Worm (Caenorhabditis elegans) whole organism, mixed stage, embryonic: ENCODE measurements around the gene ephx-1.

ENCODE experiments used
- blmp-1 ChIP-seq: fragments of 150-350 bp; optimal IDR thresholded peaks from 2 replicates; lab custom pipeline; 2014; ENCODE audit warnings: missing biosample characterization, missing genetic modification characterization
- ceh-39 ChIP-seq: fragments of 150-350 bp; optimal IDR thresholded peaks from 2 replicates; lab custom pipeline; 2014; ENCODE audit warnings: missing biosample characterization, missing genetic modification characterization
- ceh-83 ChIP-seq: fragments of 200-800 bp; sonication (Bioruptor generic); optimal IDR thresholded peaks from 2 replicates; lab custom pipeline; 2018; ENCODE audit warnings: mild to moderate bottlenecking, missing genetic modification characterization, missing compliant biosample characterization
- ces-1 ChIP-seq: fragments of 150-350 bp; optimal IDR thresholded peaks from 2 replicates; lab custom pipeline; 2014; ENCODE audit warnings: missing biosample characterization, missing genetic modification reagents, missing genetic modification characterization
- cnd-1 ChIP-seq: fragments of 200-800 bp; sonication (Bioruptor generic); optimal IDR thresholded peaks from 2 replicates; lab custom pipeline; 2018; ENCODE audit warnings: mild to moderate bottlenecking, missing genetic modification characterization, missing compliant biosample characterization
- drap-1 ChIP-seq: fragments of 200-800 bp; sonication (Bioruptor generic); optimal IDR thresholded peaks from 3 replicates; lab custom pipeline; 2018; ENCODE audit warnings: mild to moderate bottlenecking, missing genetic modification characterization, missing compliant biosample characterization
- elt-1 ChIP-seq: sonication (generic microtip); optimal IDR thresholded peaks from 2 replicates; lab custom pipeline; 2017; ENCODE audit warnings: missing genetic modification characterization, mild to moderate bottlenecking, missing compliant biosample characterization, antibody characterized with exemption, moderate library complexity, borderline replicate concordance; ENCODE audit not compliant: insufficient read depth
- elt-3 ChIP-seq: fragments of 150-350 bp; optimal IDR thresholded peaks from 2 replicates; lab custom pipeline; 2014; ENCODE audit warnings: missing biosample characterization, missing genetic modification characterization
- flh-1 ChIP-seq: fragments of 200-800 bp; sonication (Bioruptor generic); optimal IDR thresholded peaks from 2 replicates; lab custom pipeline; 2018; ENCODE audit warnings: mild to moderate bottlenecking, missing genetic modification characterization, moderate library complexity, missing compliant biosample characterization
- ham-2 ChIP-seq: fragments of 200-800 bp; sonication (Bioruptor generic); optimal IDR thresholded peaks from 2 replicates; lab custom pipeline; 2018; ENCODE audit warnings: mild to moderate bottlenecking, missing genetic modification characterization, missing compliant biosample characterization
- hlh-1 ChIP-seq: fragments of 150-350 bp; optimal IDR thresholded peaks from 2 replicates; lab custom pipeline; 2014; ENCODE audit warnings: missing biosample characterization, missing genetic modification reagents, missing genetic modification characterization
- lin-13 ChIP-seq: fragments of 150-350 bp; optimal IDR thresholded peaks from 2 replicates; lab custom pipeline; 2014; ENCODE audit warnings: missing biosample characterization, missing genetic modification characterization
- lin-32 ChIP-seq: fragments of 200-800 bp; sonication (Bioruptor generic); optimal IDR thresholded peaks from 2 replicates; lab custom pipeline; 2018; ENCODE audit warnings: mild to moderate bottlenecking, missing genetic modification characterization, missing compliant biosample characterization
- lsy-2 ChIP-seq: fragments of 150-350 bp; optimal IDR thresholded peaks from 2 replicates; lab custom pipeline; 2014; ENCODE audit warnings: missing biosample characterization, missing genetic modification characterization
- mab-5 ChIP-seq: fragments of 150-350 bp; optimal IDR thresholded peaks from 2 replicates; lab custom pipeline; 2014; ENCODE audit warnings: missing biosample characterization, missing genetic modification characterization
- mep-1 ChIP-seq: fragments of 150-350 bp; optimal IDR thresholded peaks from 2 replicates; lab custom pipeline; 2017; ENCODE audit warnings: missing biosample characterization, missing genetic modification reagents, missing genetic modification characterization, inconsistent platforms
- nhr-12 ChIP-seq: fragments of 150-350 bp; optimal IDR thresholded peaks from 2 replicates; lab custom pipeline; 2014; ENCODE audit warnings: missing biosample characterization, missing genetic modification characterization
- nhr-2 ChIP-seq: fragments of 150-350 bp; optimal IDR thresholded peaks from 2 replicates; lab custom pipeline; 2014; ENCODE audit warnings: missing biosample characterization, missing genetic modification characterization
- nhr-28 ChIP-seq: fragments of 150-350 bp; optimal IDR thresholded peaks from 2 replicates; lab custom pipeline; 2014; ENCODE audit warnings: missing biosample characterization, missing genetic modification characterization
- nhr-76 ChIP-seq: sonication (generic microtip); optimal IDR thresholded peaks from 2 replicates; lab custom pipeline; 2017; ENCODE audit warnings: missing biosample characterization, missing genetic modification characterization
- pha-4 ChIP-seq: fragments of 150-350 bp; optimal IDR thresholded peaks from 2 replicates; lab custom pipeline; 2018; ENCODE audit warnings: missing biosample characterization, missing genetic modification reagents, missing genetic modification characterization
- sem-2 ChIP-seq: fragments of 200-800 bp; sonication (Bioruptor generic); optimal IDR thresholded peaks from 2 replicates; lab custom pipeline; 2018; ENCODE audit warnings: mild to moderate bottlenecking, missing genetic modification characterization, missing compliant biosample characterization
- snpc-4 ChIP-seq: fragments of 150-350 bp; optimal IDR thresholded peaks from 2 replicates; lab custom pipeline; 2014; ENCODE audit warnings: missing biosample characterization, missing genetic modification characterization
- sptf-1 ChIP-seq: sonication (generic microtip); optimal IDR thresholded peaks from 2 replicates; lab custom pipeline; 2017; ENCODE audit warnings: mild to moderate bottlenecking, missing genetic modification characterization, moderate library complexity, missing compliant biosample characterization
- tbx-8 ChIP-seq: fragments of 200-800 bp; sonication (Bioruptor generic); optimal IDR thresholded peaks from 2 replicates; lab custom pipeline; 2018; ENCODE audit warnings: mild to moderate bottlenecking, missing genetic modification characterization, moderate library complexity, missing compliant biosample characterization
- unc-120 ChIP-seq: sonication (generic microtip); optimal IDR thresholded peaks from 2 replicates; lab custom pipeline; 2017; ENCODE audit warnings: missing genetic modification characterization, missing compliant biosample characterization; ENCODE audit not compliant: poor library complexity, severe bottlenecking
- unc-62 ChIP-seq: fragments of 150-350 bp; optimal IDR thresholded peaks from 2 replicates; lab custom pipeline; 2014; ENCODE audit warnings: missing biosample characterization, missing genetic modification reagents, missing genetic modification characterization
- zip-8 ChIP-seq: fragments of 150-350 bp; optimal IDR thresholded peaks from 2 replicates; lab custom pipeline; 2014; ENCODE audit warnings: missing biosample characterization, missing genetic modification characterization
- ztf-11 ChIP-seq: fragments of 150-350 bp; optimal IDR thresholded peaks from 2 replicates; lab custom pipeline; 2014; ENCODE audit warnings: missing biosample characterization, missing genetic modification characterization

ephx-1 gene

ce11 chrII:3989627-3990367 lies 14.9 kb upstream of the ephx-1 start, which contains the start of gene Y14H12A.2:
Y14H12A.2 (minus strand) TSS chrII:3989677.
- TF ChIP-seq flh-1 (GFP tag; lab: Kevin White, UChicago) (no peak), ham-2 (GFP tag; lab: Kevin White, UChicago) (no peak), tbx-8 (GFP tag; lab: Kevin White, UChicago) (no peak)
- TF ChIP-seq, all 35 proteins: peak for 0

ce11 chrII:3990706-3991105 lies 14.0 kb upstream of the ephx-1 start:
- TF ChIP-seq nhr-28 (tag; lab: Kevin White, UChicago) (no peak), lin-32 (GFP tag; lab: Kevin White, UChicago) (no peak), ham-2 (GFP tag; lab: Kevin White, UChicago) (no peak), zip-8 (tag; lab: Kevin White, UChicago) (no peak), nhr-12 (tag; lab: Kevin White, UChicago) (no peak), drap-1 (no peak), elt-3 (tag; lab: Kevin White, UChicago) (no peak), lin-13 (no peak), nhr-2 (tag; lab: Kevin White, UChicago) (no peak), hlh-1 (tag; lab: Kevin White, UChicago) (no peak), ceh-83 (no peak), ceh-39 (tag; lab: Kevin White, UChicago) (no peak), sem-2 (GFP tag; lab: Kevin White, UChicago) (no peak), tbx-8 (GFP tag; lab: Kevin White, UChicago) (no peak), mep-1 (tag; lab: Kevin White, UChicago) (no peak), ztf-11 (no peak), elt-1 (tag; lab: Kevin White, UChicago) (no peak)
- TF ChIP-seq, all 35 proteins: peak for 0

DNA sequence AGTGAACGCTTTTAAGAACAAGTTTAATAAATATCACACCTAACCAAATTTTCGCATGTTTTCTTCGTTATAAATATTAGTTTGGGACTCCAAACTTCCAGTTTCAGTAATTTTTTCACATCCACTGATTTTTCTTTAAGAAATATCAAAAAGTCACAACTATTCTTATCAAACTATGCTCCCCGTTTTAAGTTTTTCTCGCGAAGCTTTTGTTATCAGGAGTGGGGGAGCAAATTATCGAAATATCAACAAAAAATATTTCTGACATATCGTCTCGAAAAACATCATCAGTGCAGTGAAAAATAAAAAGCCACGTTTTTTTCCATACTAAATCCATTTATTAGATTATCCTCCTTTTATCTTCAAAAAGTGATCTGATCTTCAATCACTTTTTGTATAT lies 12.7 kb upstream of the ephx-1 start:
- TF ChIP-seq nhr-76 (tag; lab: Kevin White, UChicago) (no peak), ham-2 (GFP tag; lab: Kevin White, UChicago) (no peak), cnd-1 (tag; lab: Kevin White, UChicago) (no peak), sem-2 (GFP tag; lab: Kevin White, UChicago) (no peak), tbx-8 (GFP tag; lab: Kevin White, UChicago) (no peak), nhr-12 (tag; lab: Kevin White, UChicago) (no peak), blmp-1 (no peak), ceh-39 (tag; lab: Kevin White, UChicago) (no peak)

- TF ChIP-seq blmp-1: no peak
- no peak for TF ChIP-seq sptf-1 (tag; lab: Kevin White, UChicago)
- TF ChIP-seq nhr-2 (tag; lab: Kevin White, UChicago): no peak
- no peak for TF ChIP-seq ham-2 (GFP tag; lab: Kevin White, UChicago)
- no peak for TF ChIP-seq nhr-76 (tag; lab: Kevin White, UChicago)
- TF ChIP-seq lin-13: no peak
- no peak for TF ChIP-seq snpc-4 (tag; lab: Kevin White, UChicago)
- TF ChIP-seq ces-1 (GFP tag; lab: Kevin White, UChicago): no peak
- TF ChIP-seq hlh-1 (tag; lab: Kevin White, UChicago): no peak
- no peak for TF ChIP-seq unc-62 (GFP tag; lab: Kevin White, UChicago)
- TF ChIP-seq mep-1 (tag; lab: Kevin White, UChicago): no peak
- no peak for TF ChIP-seq sem-2 (GFP tag; lab: Kevin White, UChicago)
- no peak for TF ChIP-seq zip-8 (tag; lab: Kevin White, UChicago)
- TF ChIP-seq ztf-11: no peak
- no peak for TF ChIP-seq unc-120
- no peak for TF ChIP-seq ceh-39 (tag; lab: Kevin White, UChicago)
- no peak for TF ChIP-seq ceh-83
- TF ChIP-seq, all 35 proteins: peak for 0
Measured at ce11 chrII:3992660-3993245, 12.0 kb upstream of the ephx-1 start, which contains the start of gene Y14H12A.1. Y14H12A.1 (plus strand) TSS chrII:3993195.

- TF ChIP-seq mep-1 (tag; lab: Kevin White, UChicago) (no peak), nhr-12 (tag; lab: Kevin White, UChicago) (no peak), sem-2 (GFP tag; lab: Kevin White, UChicago) (no peak), elt-3 (tag; lab: Kevin White, UChicago) (no peak), lin-32 (GFP tag; lab: Kevin White, UChicago) (no peak), ceh-39 (tag; lab: Kevin White, UChicago) (no peak), ceh-83 (no peak), lsy-2 (tag; lab: Kevin White, UChicago) (no peak), drap-1 (no peak), unc-62 (GFP tag; lab: Kevin White, UChicago) (no peak), pha-4 (no peak), mab-5 (tag; lab: Kevin White, UChicago) (no peak), tbx-8 (GFP tag; lab: Kevin White, UChicago) (no peak), elt-1 (tag; lab: Kevin White, UChicago) (no peak), lin-13 (no peak), unc-120 (no peak), zip-8 (tag; lab: Kevin White, UChicago) (no peak)
Measured at ce11 chrII:3996005-3996404, 8.7 kb upstream of the ephx-1 start, which contains the start of gene clc-22. clc-22 (minus strand) TSS chrII:3996075.
